Worm (Caenorhabditis elegans): ENCODE data around the gene ent-4.

DNA sequence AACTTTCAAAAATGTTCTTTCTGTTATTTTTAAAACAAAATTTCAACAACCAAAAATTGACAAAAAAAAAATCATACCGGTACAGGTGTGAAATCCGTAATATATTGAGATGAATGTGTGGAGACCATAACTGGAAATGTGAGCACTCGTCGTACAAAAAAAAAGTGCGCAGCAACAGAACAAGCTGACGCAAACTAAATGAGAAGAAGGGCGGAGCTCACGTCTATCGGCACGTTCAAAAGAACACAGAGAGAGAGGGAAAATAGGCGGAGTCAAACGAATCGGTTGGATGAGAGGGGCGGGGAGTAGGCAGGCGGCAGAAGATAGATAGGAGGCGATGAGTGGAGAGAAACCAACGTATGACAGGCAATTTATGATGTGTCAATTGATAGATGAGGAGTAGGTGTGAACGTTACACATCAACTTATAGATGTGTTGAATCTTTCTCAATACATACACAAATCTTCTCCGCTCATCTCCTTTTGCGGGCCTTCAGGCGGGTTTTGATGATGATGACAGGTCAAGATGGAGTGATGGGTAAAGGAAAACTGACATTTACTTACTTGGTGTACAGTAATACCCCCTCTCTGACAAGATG, 22.8 kb upstream of the ent-4 start, which contains the start of gene tlp-1:
- TF ChIP-seq sma-9 (GFP tag; optimal IDR thresholded peaks at IDR 0.05) (peak; percentile 55), sma-9 (tag; optimal IDR thresholded peaks at IDR 0.05) (no peak), ama-1 (optimal IDR thresholded peaks at IDR 0.05) (peak; percentile 61)

Measured in whole organism, L2 larva.